Fruit fly (Drosophila melanogaster) Kc167 (cell line): ENCODE measurements around the gene Atg12.

Experiments used
- Myc ChIP-seq: fragments of >200 bp; optimal IDR thresholded peaks from 2 replicates; lab custom pipeline; 2017; ENCODE audit warnings: missing external identifiers
- Sin3A ChIP-seq: fragments of >200 bp; optimal IDR thresholded peaks from 2 replicates; lab custom pipeline; 2018; ENCODE audit warnings: missing external identifiers
- insv ChIP-seq: fragments of >200 bp; optimal IDR thresholded peaks from 3 replicates; lab custom pipeline; 2018; ENCODE audit warnings: missing external identifiers

- TF ChIP-seq Myc: no peak
- TF ChIP-seq Sin3A (lab: Kevin White, UChicago): no peak
- TF ChIP-seq insv (lab: Kevin White, UChicago): no peak
Observed at dm6 chr3L:12114188-12114587, 22.6 kb upstream of the Atg12 start.
